Worm (Caenorhabditis elegans) whole organism, L4/young adult: ENCODE data around the gene fbxb-37.

ENCODE experiments used
- W03F9.2 ChIP-seq: fragments of 150-350 bp; optimal IDR thresholded peaks from 2 replicates; lab custom pipeline; 2014; ENCODE audit warnings: missing biosample characterization, missing genetic modification characterization
- dao-5 ChIP-seq: sonication (generic microtip); optimal IDR thresholded peaks from 2 replicates; lab custom pipeline; 2016; ENCODE audit warnings: missing genotype, missing genetic modification characterization, moderate library complexity, missing compliant biosample characterization
- him-1 ChIP-seq: sonication (generic microtip); optimal IDR thresholded peaks from 2 replicates; lab custom pipeline; 2016; ENCODE audit warnings: missing genotype, missing genetic modification reagents, missing genetic modification characterization, missing compliant biosample characterization

ce11 chrII:2122091-2122490 lies 28.4 kb upstream of the fbxb-37 start, which contains the start of gene math-37:
- TF ChIP-seq him-1 (tag; lab: Kevin White, UChicago) (no peak), W03F9.2 (no peak), dao-5 (tag; lab: Kevin White, UChicago) (no peak)
